Worm (Caenorhabditis elegans): ENCODE measurements around the gene rig-1.

The rig-1 gene

ce11 chrX:8697517-8697916 lies 37.1 kb downstream of the rig-1 start, which contains the start of gene frpr-8:
Gene frpr-8, plus strand, starts transcription at chrX:8697817.
- TF ChIP-seq hlh-4 (tag; optimal IDR thresholded peaks at IDR 0.05) = no peak
- no peak for TF ChIP-seq nhr-85 (tag)
- TF ChIP-seq unc-130 (tag; optimal IDR thresholded peaks at IDR 0.05) = no peak
- no peak for TF ChIP-seq C04F5.9 (tag; optimal IDR thresholded peaks at IDR 0.05)
- TF ChIP-seq ceh-88 (GFP tag; IDR thresholded peaks at IDR 0.05) = no peak
- no peak for TF ChIP-seq unc-30 (tag; optimal IDR thresholded peaks at IDR 0.05)
- no peak for TF ChIP-seq grh-1 (GFP tag; IDR thresholded peaks at IDR 0.05)
- no peak for TF ChIP-seq pag-3 (tag; optimal IDR thresholded peaks at IDR 0.05; ENCODE audit: borderline replicate concordance, insufficient read depth)
- no peak for TF ChIP-seq lsy-2 (tag; optimal IDR thresholded peaks at IDR 0.05)
- no peak for TF ChIP-seq sup-37 (GFP tag; optimal IDR thresholded peaks at IDR 0.05)
- no peak for TF ChIP-seq mep-1 (tag; optimal IDR thresholded peaks at IDR 0.05)

ce11 chrX:8703664-8704356 lies 43.4 kb downstream of the rig-1 start, which contains the start of gene jbts-14:
Gene jbts-14, plus strand, starts transcription at chrX:8704306.
- TF ChIP-seq nhr-19 (GFP tag; conservative IDR thresholded peaks at IDR 0.05) (no peak), lir-3 (tag; optimal IDR thresholded peaks at IDR 0.05; ENCODE audit: poor library complexity) (no peak), unc-62 (GFP tag; optimal IDR thresholded peaks at IDR 0.05) (no peak), snpc-4 (tag; optimal IDR thresholded peaks at IDR 0.05) (peak; percentile 76), pax-3 (tag; optimal IDR thresholded peaks at IDR 0.05) (no peak), dsc-1 (tag; optimal IDR thresholded peaks at IDR 0.05) (no peak)

- no peak for TF ChIP-seq unc-130 (tag; optimal IDR thresholded peaks at IDR 0.05)
- no peak for TF ChIP-seq nhr-11 (tag; optimal IDR thresholded peaks at IDR 0.05)
- no peak for TF ChIP-seq nhr-19 (GFP tag; conservative IDR thresholded peaks at IDR 0.05)
- no peak for TF ChIP-seq nhr-12 (tag; optimal IDR thresholded peaks at IDR 0.05)
Measured at ce11 chrX:8704830-8705229, 44.4 kb downstream of the rig-1 start.

- no peak for TF ChIP-seq snu-23 (GFP tag; optimal IDR thresholded peaks at IDR 0.05)
- TF ChIP-seq xbp-1 (tag; optimal IDR thresholded peaks at IDR 0.05) = no peak
- no peak for TF ChIP-seq unc-62 (GFP tag; optimal IDR thresholded peaks at IDR 0.05)
Measured at ce11 chrX:8708053-8708452, 47.6 kb downstream of the rig-1 start, which contains the start of gene F53A9.3. Gene F53A9.3, plus strand, starts transcription at chrX:8708353.

ce11 chrX:8709424-8709823 lies 49.0 kb downstream of the rig-1 start, which contains the start of gene kreg-1:
Gene kreg-1, plus strand, starts transcription at chrX:8709764.
- peak; percentile 21 for TF ChIP-seq elt-2 (tag; optimal IDR thresholded peaks at IDR 0.05)
- no peak for TF ChIP-seq ztf-4 (tag; optimal IDR thresholded peaks at IDR 0.05)

- TF ChIP-seq sptf-1 (tag; optimal IDR thresholded peaks at IDR 0.05) (no peak), zag-1 (tag; optimal IDR thresholded peaks at IDR 0.05) (no peak), jun-1 (tag; optimal IDR thresholded peaks at IDR 0.05) (no peak), fkh-4 (tag; optimal IDR thresholded peaks at IDR 0.05; ENCODE audit: borderline replicate concordance) (no peak), rnt-1 (tag; optimal IDR thresholded peaks at IDR 0.05) (no peak)
Measured at ce11 chrX:8711141-8711645, 50.8 kb downstream of the rig-1 start, which contains the start of gene F53A9.1. Gene F53A9.1, plus strand, starts transcription at chrX:8711595.

ce11 chrX:8712662-8713061 lies 52.2 kb downstream of the rig-1 start:
- no peak for TF ChIP-seq ceh-82 (tag; optimal IDR thresholded peaks at IDR 0.05)
- peak; percentile 81 for TF ChIP-seq elt-2 (tag; optimal IDR thresholded peaks at IDR 0.05)
- peak; percentile 31 for TF ChIP-seq nhr-20 (tag; optimal IDR thresholded peaks at IDR 0.05)
- peak in 1 of 2 experiments; percentile 39 for TF ChIP-seq lin-35 (GFP tag; optimal IDR thresholded peaks at IDR 0.05)

Measured in whole organism, L1 larva.